Worm (Caenorhabditis elegans): ENCODE results near the gene Y45F10C.2.

The Y45F10C.2 gene

ce11 chrIV:13623533-13623932 is 38.9 kb downstream of the Y45F10C.2 start, which contains the start of gene C08F11.1:
TSS of gene C08F11.1 (plus strand) at chrIV:13623833.
- TF ChIP-seq ztf-29 (GFP tag; IDR thresholded peaks at IDR 0.05) (no peak), T22C8.4 (GFP tag; IDR thresholded peaks at IDR 0.05) (no peak), ztf-23 (GFP tag; IDR thresholded peaks at IDR 0.05) (no peak), cog-1 (tag; optimal IDR thresholded peaks at IDR 0.05) (no peak), klf-2 (GFP tag; conservative IDR thresholded peaks at IDR 0.05) (no peak), ref-1 (GFP tag; conservative IDR thresholded peaks at IDR 0.05) (no peak), med-1 (GFP tag; optimal IDR thresholded peaks at IDR 0.05; ENCODE audit: insufficient read depth) (no peak), flt-1 (GFP tag; IDR thresholded peaks at IDR 0.05) (no peak), tab-1 (GFP tag; IDR thresholded peaks at IDR 0.05) (no peak)

ce11 chrIV:13619203-13619602 is 43.3 kb downstream of the Y45F10C.2 start, which contains the start of gene C08F11.3:
TSS of gene C08F11.3 (plus strand) at chrIV:13619503.
- TF ChIP-seq cog-1 (tag; optimal IDR thresholded peaks at IDR 0.05) (no peak), ref-1 (GFP tag; conservative IDR thresholded peaks at IDR 0.05) (no peak), ztf-29 (GFP tag; IDR thresholded peaks at IDR 0.05) (no peak), med-1 (GFP tag; optimal IDR thresholded peaks at IDR 0.05; ENCODE audit: insufficient read depth) (no peak), flt-1 (GFP tag; IDR thresholded peaks at IDR 0.05) (no peak), ztf-23 (GFP tag; IDR thresholded peaks at IDR 0.05) (no peak), tab-1 (GFP tag; IDR thresholded peaks at IDR 0.05) (no peak), T22C8.4 (GFP tag; IDR thresholded peaks at IDR 0.05) (no peak), klf-2 (GFP tag; conservative IDR thresholded peaks at IDR 0.05) (no peak)
